Fruit fly (Drosophila melanogaster) whole organism, embryonic: ENCODE results near the gene Prx4.

Experiments used
- BtbVII ChIP-seq: fragments of 200-800 bp; sonication (Bioruptor generic); optimal IDR thresholded peaks from 3 replicates; lab custom pipeline; 2017; ENCODE audit warnings: missing biosample characterization, mild to moderate bottlenecking, missing genetic modification characterization
- CG12659 ChIP-seq: fragments of 200-800 bp; sonication (Bioruptor generic); optimal IDR thresholded peaks from 3 replicates; lab custom pipeline; 2017; ENCODE audit warnings: mild to moderate bottlenecking, missing biosample characterization, missing genetic modification reagents, missing genetic modification characterization
- CG13123 ChIP-seq: fragments of 200-800 bp; sonication (Bioruptor generic); optimal IDR thresholded peaks from 2 replicates; lab custom pipeline; 2016; ENCODE audit warnings: missing biosample characterization, missing genetic modification characterization
- CG13894 ChIP-seq: fragments of 200-800 bp; sonication (Bioruptor generic); optimal IDR thresholded peaks from 3 replicates; lab custom pipeline; 2018; ENCODE audit warnings: missing biosample characterization, mild to moderate bottlenecking, missing genetic modification characterization, moderate library complexity
- CG15479 ChIP-seq: fragments of 200-800 bp; sonication (Bioruptor generic); optimal IDR thresholded peaks from 3 replicates; lab custom pipeline; 2019; ENCODE audit warnings: missing biosample characterization, mild to moderate bottlenecking, missing genetic modification characterization, moderate library complexity
- CG16815 ChIP-seq: fragments of 200-800 bp; sonication (Bioruptor generic); optimal IDR thresholded peaks from 3 replicates; lab custom pipeline; 2017; ENCODE audit warnings: missing biosample characterization, mild to moderate bottlenecking, missing genetic modification characterization
- CG18764 ChIP-seq: fragments of 200-800 bp; sonication (Bioruptor generic); optimal IDR thresholded peaks from 3 replicates; lab custom pipeline; 2016; ENCODE audit warnings: missing biosample characterization, missing genetic modification characterization
- CG31388 ChIP-seq: fragments of 200-800 bp; sonication (Bioruptor generic); optimal IDR thresholded peaks from 2 replicates; lab custom pipeline; 2016; ENCODE audit warnings: missing biosample characterization, missing genetic modification characterization
- CG3838 ChIP-seq: fragments of 200-800 bp; sonication (Bioruptor generic); optimal IDR thresholded peaks from 3 replicates; lab custom pipeline; 2016; ENCODE audit warnings: missing biosample characterization, missing genetic modification characterization
- CG4282 ChIP-seq: fragments of 200-800 bp; sonication (Bioruptor generic); optimal IDR thresholded peaks from 2 replicates; lab custom pipeline; 2016; ENCODE audit warnings: missing biosample characterization, missing genetic modification characterization
- CG4730 ChIP-seq: fragments of 200-800 bp; sonication (Bioruptor generic); IDR thresholded peaks from 2 replicates; pipeline ENCODE4 v1.3.6; 2022; ENCODE audit warnings: missing biosample characterization, missing genetic modification characterization
- CG6654 ChIP-seq: fragments of 200-800 bp; sonication (Bioruptor generic); optimal IDR thresholded peaks from 2 replicates; lab custom pipeline; 2017; ENCODE audit warnings: missing biosample characterization, mild to moderate bottlenecking, missing genetic modification characterization
- CG6683 ChIP-seq: fragments of 200-800 bp; sonication (Bioruptor generic); optimal IDR thresholded peaks from 2 replicates; lab custom pipeline; 2017; ENCODE audit warnings: missing biosample characterization, mild to moderate bottlenecking, missing genetic modification characterization, missing genetic modification reagents
- CG6854 ChIP-seq: fragments of 200-800 bp; sonication (Bioruptor generic); optimal IDR thresholded peaks from 3 replicates; lab custom pipeline; 2017; ENCODE audit warnings: missing biosample characterization, mild to moderate bottlenecking, missing genetic modification characterization
- CG7357 ChIP-seq: fragments of 200-800 bp; sonication (Bioruptor generic); IDR thresholded peaks from 3 replicates; pipeline ENCODE4 v1.3.6; 2022; ENCODE audit warnings: missing biosample characterization, missing genetic modification characterization
- CG8281 ChIP-seq: fragments of 200-800 bp; sonication (Bioruptor generic); optimal IDR thresholded peaks from 2 replicates; lab custom pipeline; 2018; ENCODE audit warnings: missing biosample characterization, mild to moderate bottlenecking, missing genetic modification characterization, moderate library complexity
- CG8478 ChIP-seq: fragments of >200 bp; optimal IDR thresholded peaks from 2 replicates; lab custom pipeline; 2018
- CG9876 ChIP-seq: fragments of 200-800 bp; sonication (Bioruptor generic); optimal IDR thresholded peaks from 2 replicates; lab custom pipeline; 2016; ENCODE audit warnings: missing biosample characterization, missing genetic modification characterization
- CHES-1-like ChIP-seq: fragments of 200-800 bp; sonication (Bioruptor generic); optimal IDR thresholded peaks from 2 replicates; lab custom pipeline; 2016; ENCODE audit warnings: missing biosample characterization, missing genetic modification characterization
- Dip2 ChIP-seq: fragments of 200-800 bp; sonication (Bioruptor generic); IDR thresholded peaks from 2 replicates; pipeline ENCODE4 v1.3.6; 2022; ENCODE audit warnings: missing biosample characterization, missing genetic modification characterization
- Ets97D ChIP-seq: fragments of 200-800 bp; sonication (Bioruptor generic); optimal IDR thresholded peaks from 3 replicates; lab custom pipeline; 2016; ENCODE audit warnings: missing biosample characterization, missing genetic modification characterization
- Fer2 ChIP-seq: fragments of 200-800 bp; sonication (Bioruptor generic); optimal IDR thresholded peaks from 2 replicates; lab custom pipeline; 2018; ENCODE audit warnings: missing biosample characterization, mild to moderate bottlenecking, missing genetic modification characterization, moderate library complexity
- Hmr ChIP-seq: fragments of 200-800 bp; sonication (Bioruptor generic); optimal IDR thresholded peaks from 3 replicates; lab custom pipeline; 2017; ENCODE audit warnings: mild to moderate bottlenecking, missing biosample characterization, missing genetic modification reagents, missing genetic modification characterization
- Hr39 ChIP-seq: fragments of >200 bp; optimal IDR thresholded peaks from 2 replicates; lab custom pipeline; 2017
- Lim3 ChIP-seq: fragments of 200-800 bp; sonication (Bioruptor generic); IDR thresholded peaks from 2 replicates; pipeline ENCODE4 v1.3.6; 2022; ENCODE audit warnings: missing biosample characterization, missing genetic modification characterization
- MBD-R2 ChIP-seq: fragments of 200-800 bp; sonication (Bioruptor generic); IDR thresholded peaks from 2 replicates; pipeline ENCODE4 v1.3.6; 2022; ENCODE audit warnings: missing biosample characterization, missing genetic modification characterization
- Mrtf ChIP-seq: fragments of 200-800 bp; sonication (Bioruptor generic); IDR thresholded peaks from 3 replicates; pipeline ENCODE4 v1.3.6; 2022; ENCODE audit warnings: missing biosample characterization, missing genetic modification characterization
- Neu2 ChIP-seq: fragments of 200-800 bp; sonication (Bioruptor generic); optimal IDR thresholded peaks from 3 replicates; lab custom pipeline; 2016; ENCODE audit warnings: missing biosample characterization, missing genetic modification characterization, borderline replicate concordance
- Oli ChIP-seq: fragments of 200-800 bp; sonication (Bioruptor generic); optimal IDR thresholded peaks from 2 replicates; lab custom pipeline; 2018; ENCODE audit warnings: missing biosample characterization, mild to moderate bottlenecking, missing genetic modification characterization, moderate library complexity
- Ptx1 ChIP-seq: fragments of 200-800 bp; sonication (Bioruptor generic); IDR thresholded peaks from 2 replicates; pipeline ENCODE4 v1.3.6; 2022; ENCODE audit warnings: missing biosample characterization, missing genetic modification characterization
- Spps ChIP-seq: fragments of 200-800 bp; sonication (Bioruptor generic); optimal IDR thresholded peaks from 2 replicates; lab custom pipeline; 2018; ENCODE audit warnings: missing biosample characterization, mild to moderate bottlenecking, missing genetic modification characterization
- Sry-β ChIP-seq: fragments of 200-800 bp; sonication (Bioruptor generic); optimal IDR thresholded peaks from 2 replicates; lab custom pipeline; 2018; ENCODE audit warnings: missing biosample characterization, mild to moderate bottlenecking, missing genetic modification characterization, moderate library complexity
- TFAM ChIP-seq: fragments of 200-800 bp; sonication (Bioruptor generic); optimal IDR thresholded peaks from 2 replicates; lab custom pipeline; 2017; ENCODE audit warnings: missing biosample characterization, missing genetic modification characterization, inconsistent platforms
- Vsx1 ChIP-seq: fragments of 200-800 bp; sonication (Bioruptor generic); optimal IDR thresholded peaks from 2 replicates; lab custom pipeline; 2017; ENCODE audit warnings: missing biosample characterization, mild to moderate bottlenecking, missing genetic modification characterization, missing genetic modification reagents
- abd-A ChIP-seq: fragments of 200-800 bp; sonication (Bioruptor generic); optimal IDR thresholded peaks from 3 replicates; lab custom pipeline; 2019; ENCODE audit warnings: missing biosample characterization, mild to moderate bottlenecking, missing genetic modification characterization, moderate library complexity
- dan ChIP-seq: fragments of 200-800 bp; sonication (Bioruptor generic); IDR thresholded peaks from 2 replicates; pipeline ENCODE4 v1.3.6; 2022; ENCODE audit warnings: missing biosample characterization, missing genetic modification characterization
- dysf ChIP-seq: fragments of 200-800 bp; sonication (Bioruptor generic); IDR thresholded peaks from 3 replicates; pipeline ENCODE4 v1.3.6; 2022; ENCODE audit warnings: missing biosample characterization, missing genetic modification characterization
- fd96Cb ChIP-seq: fragments of 200-800 bp; sonication (Bioruptor generic); optimal IDR thresholded peaks from 2 replicates; lab custom pipeline; 2018; ENCODE audit warnings: missing biosample characterization, mild to moderate bottlenecking, missing genetic modification characterization, moderate library complexity
- grau ChIP-seq: fragments of 200-800 bp; optimal IDR thresholded peaks from 3 replicates; lab custom pipeline; 2019; ENCODE audit warnings: missing biosample characterization, mild to moderate bottlenecking, missing genetic modification characterization, moderate library complexity
- pho ChIP-seq: fragments of 200-800 bp; sonication (Bioruptor generic); optimal IDR thresholded peaks from 2 replicates; lab custom pipeline; 2016; ENCODE audit warnings: missing biosample characterization, missing genetic modification characterization
- pros ChIP-seq: fragments of 200-800 bp; sonication (Bioruptor generic); optimal IDR thresholded peaks from 3 replicates; lab custom pipeline; 2019; ENCODE audit warnings: missing biosample characterization, mild to moderate bottlenecking, missing genetic modification characterization, moderate library complexity
- rib ChIP-seq: fragments of 200-800 bp; sonication (Bioruptor generic); IDR thresholded peaks from 2 replicates; pipeline ENCODE4 v1.3.6; 2022; ENCODE audit warnings: missing biosample characterization, missing genetic modification characterization
- sc ChIP-seq, 3 experiments: fragments of >200 bp in 2 of 3; fragments of 200-800 bp in 1 of 3; sonication (Bioruptor generic) in 1 of 3; optimal IDR thresholded peaks; 2 replicates in 2 of 3; 3 replicates in 1 of 3; lab custom pipeline; 2017; ENCODE audit warnings: mild to moderate bottlenecking in 1 of 3, missing biosample characterization in 1 of 3, missing genetic modification characterization in 1 of 3, missing genetic modification reagents in 1 of 3
- sd ChIP-seq: fragments of 200-800 bp; sonication (Bioruptor generic); optimal IDR thresholded peaks from 3 replicates; lab custom pipeline; 2018; ENCODE audit warnings: missing biosample characterization, mild to moderate bottlenecking, missing genetic modification characterization, moderate library complexity
- sisA ChIP-seq: fragments of 200-800 bp; sonication (Bioruptor generic); IDR thresholded peaks from 2 replicates; pipeline ENCODE4 v1.3.6; 2022; ENCODE audit warnings: missing biosample characterization, missing genetic modification characterization
- stwl ChIP-seq: fragments of 200-800 bp; sonication (Bioruptor generic); optimal IDR thresholded peaks from 3 replicates; lab custom pipeline; 2018; ENCODE audit warnings: missing biosample characterization, mild to moderate bottlenecking, missing genetic modification characterization, moderate library complexity
- sug ChIP-seq: fragments of 200-800 bp; optimal IDR thresholded peaks from 2 replicates; lab custom pipeline; 2019; ENCODE audit warnings: missing biosample characterization, mild to moderate bottlenecking, missing genetic modification characterization, moderate library complexity
- usp ChIP-seq: fragments of >200 bp; optimal IDR thresholded peaks from 2 replicates; lab custom pipeline; 2017; ENCODE audit warnings: missing biosample characterization, missing genetic modification characterization
- vnd ChIP-seq: fragments of 200-800 bp; sonication (Bioruptor generic); IDR thresholded peaks from 3 replicates; pipeline ENCODE4 v1.3.6; 2022; ENCODE audit warnings: missing biosample characterization, missing genetic modification characterization; ENCODE audit not compliant: partially characterized antibody
- wek ChIP-seq: fragments of 200-800 bp; sonication (Bioruptor generic); optimal IDR thresholded peaks from 3 replicates; lab custom pipeline; 2018; ENCODE audit warnings: missing biosample characterization, mild to moderate bottlenecking, missing genetic modification characterization, moderate library complexity
- zen2 ChIP-seq: fragments of 200-800 bp; sonication (Bioruptor generic); IDR thresholded peaks from 3 replicates; pipeline ENCODE4 v1.3.6; 2022; ENCODE audit warnings: missing biosample characterization, missing genetic modification characterization; ENCODE audit not compliant: partially characterized antibody

Prx4 gene

DNA sequence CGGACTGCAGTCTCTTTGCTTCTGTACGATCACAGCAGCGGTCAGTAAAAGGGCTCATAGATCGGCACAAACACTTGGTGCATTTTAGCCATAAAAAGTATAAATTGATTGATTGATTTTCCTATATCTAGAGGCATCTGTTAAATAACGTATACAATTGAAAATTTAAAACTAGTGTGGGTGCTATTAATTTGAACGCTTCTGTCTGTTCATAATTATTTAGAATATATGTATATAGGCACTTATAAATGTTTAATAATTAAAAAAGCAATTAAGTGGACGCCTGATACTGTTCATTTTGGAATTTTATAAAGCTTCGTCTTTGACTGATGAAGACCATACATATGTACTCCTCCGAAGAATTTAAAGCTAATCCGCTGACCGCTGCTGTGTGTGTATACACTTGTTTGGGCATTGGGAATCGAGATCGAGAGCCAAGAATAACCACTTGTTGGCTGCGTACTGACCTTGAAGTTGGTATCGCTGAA lies 3.1 kb downstream of the Prx4 start (continued):
- TF ChIP-seq CG6654 (GFP tag; lab: Kevin White, UChicago) (no peak), CG31388 (no peak), sug (tag; lab: Kevin White, UChicago) (no peak), wek (GFP tag; lab: Kevin White, UChicago) (no peak), grau (tag; lab: Kevin White, UChicago) (peak; percentile 56), Neu2 (no peak), Dip2 (GFP tag; lab: Robert Waterston, UW) (no peak), CG8281 (tag; lab: Kevin White, UChicago) (no peak), MBD-R2 (GFP tag; lab: Robert Waterston, UW) (no peak), dysf (GFP tag; lab: Robert Waterston, UW) (peak; percentile 53; the same call in 1 of the 3 replicates), pho (no peak), CG13894 (tag; lab: Kevin White, UChicago) (no peak), CG4282 (GFP tag; lab: Kevin White, UChicago) (no peak), CG4730 (GFP tag; lab: Robert Waterston, UW) (no peak), CG9876 (GFP tag; lab: Kevin White, UChicago) (no peak), zen2 (no peak), CG18764 (GFP tag; lab: Kevin White, UChicago) (no peak), dan (no peak), pros (no peak), CG12659 (peak; percentile 40), CG15479 (no peak), CG16815 (peak; percentile 6), CG13123 (GFP tag; lab: Kevin White, UChicago) (peak; percentile 25), abd-A (tag; lab: Kevin White, UChicago) (no peak), Ptx1 (peak; percentile 56), CG3838 (no peak), Lim3 (no peak), Oli (tag; lab: Kevin White, UChicago) (peak; percentile 71), sd (tag; lab: Kevin White, UChicago) (peak; percentile 36), Vsx1 (GFP tag; lab: Kevin White, UChicago) (no peak), TFAM (GFP tag; lab: Kevin White, UChicago) (no peak), Ets97D (GFP tag; lab: Kevin White, UChicago) (no peak), usp (GFP tag; lab: Kevin White, UChicago) (no peak), sc (optimal IDR thresholded peaks at IDR 0.05; lab: Kevin White, UChicago) (no peak), sc (GFP tag; optimal IDR thresholded peaks at IDR 0.05; lab: Kevin White, UChicago) (no peak), fd96Cb (tag; lab: Kevin White, UChicago) (peak; percentile 38), CG8478 (lab: Kevin White, UChicago) (no peak), CG6683 (GFP tag; lab: Kevin White, UChicago) (no peak), Hr39 (lab: Kevin White, UChicago) (no peak), stwl (tag; lab: Kevin White, UChicago) (no peak), sisA (GFP tag; lab: Robert Waterston, UW) (0 out of 2 replicates have a peak, but pooled peaks have one; percentile 20), Fer2 (no peak), CG7357 (GFP tag; lab: Robert Waterston, UW) (0 out of 3 replicates have a peak, but pooled peaks have one; percentile 17), Hmr (peak; percentile 19), Spps (tag; lab: Kevin White, UChicago) (no peak), rib (GFP tag; lab: Robert Waterston, UW) (no peak), Mrtf (no peak), BtbVII (GFP tag; lab: Kevin White, UChicago) (peak; percentile 1), Sry-β (no peak), CHES-1-like (GFP tag; lab: Kevin White, UChicago) (no peak), CG6854 (no peak), vnd (GFP tag; lab: Robert Waterston, UW) (no peak)
